Worm (Caenorhabditis elegans) whole organism, mixed stage, embryonic: ENCODE data around the gene trf-1.

Source experiments
- ceh-43 ChIP-seq: fragments of 200-800 bp; sonication (Bioruptor generic); optimal IDR thresholded peaks from 2 replicates; lab custom pipeline; 2018; ENCODE audit warnings: mild to moderate bottlenecking, missing genetic modification characterization, moderate library complexity, missing compliant biosample characterization
- elt-1 ChIP-seq: sonication (generic microtip); optimal IDR thresholded peaks from 2 replicates; lab custom pipeline; 2017; ENCODE audit warnings: missing genetic modification characterization, mild to moderate bottlenecking, missing compliant biosample characterization, antibody characterized with exemption, moderate library complexity, borderline replicate concordance; ENCODE audit not compliant: insufficient read depth
- elt-3 ChIP-seq: fragments of 150-350 bp; optimal IDR thresholded peaks from 2 replicates; lab custom pipeline; 2014; ENCODE audit warnings: missing biosample characterization, missing genetic modification characterization
- ham-2 ChIP-seq: fragments of 200-800 bp; sonication (Bioruptor generic); optimal IDR thresholded peaks from 2 replicates; lab custom pipeline; 2018; ENCODE audit warnings: mild to moderate bottlenecking, missing genetic modification characterization, missing compliant biosample characterization
- mep-1 ChIP-seq: fragments of 150-350 bp; optimal IDR thresholded peaks from 2 replicates; lab custom pipeline; 2017; ENCODE audit warnings: missing biosample characterization, missing genetic modification reagents, missing genetic modification characterization, inconsistent platforms
- nhr-12 ChIP-seq: fragments of 150-350 bp; optimal IDR thresholded peaks from 2 replicates; lab custom pipeline; 2014; ENCODE audit warnings: missing biosample characterization, missing genetic modification characterization
- nhr-28 ChIP-seq: fragments of 150-350 bp; optimal IDR thresholded peaks from 2 replicates; lab custom pipeline; 2014; ENCODE audit warnings: missing biosample characterization, missing genetic modification characterization
- snpc-4 ChIP-seq: fragments of 150-350 bp; optimal IDR thresholded peaks from 2 replicates; lab custom pipeline; 2014; ENCODE audit warnings: missing biosample characterization, missing genetic modification characterization
- unc-62 ChIP-seq: fragments of 150-350 bp; optimal IDR thresholded peaks from 2 replicates; lab custom pipeline; 2014; ENCODE audit warnings: missing biosample characterization, missing genetic modification reagents, missing genetic modification characterization

- TF ChIP-seq elt-3 (tag; lab: Kevin White, UChicago): no peak
- TF ChIP-seq ceh-43: no peak
- TF ChIP-seq unc-62 (GFP tag; lab: Kevin White, UChicago): peak; percentile 20
- no peak for TF ChIP-seq elt-1
- TF ChIP-seq snpc-4 (tag; lab: Kevin White, UChicago): no peak
- peak; percentile 76 for TF ChIP-seq mep-1 (tag; lab: Kevin White, UChicago)
- no peak for TF ChIP-seq nhr-12 (tag; lab: Kevin White, UChicago)
- TF ChIP-seq nhr-28: no peak
- TF ChIP-seq ham-2 (GFP tag; lab: Kevin White, UChicago): no peak
Observed at ce11 chrIII:13465918-13466592, 35.8 kb downstream of the trf-1 start, which contains the start of gene cdk-5.
